Worm (Caenorhabditis elegans) whole organism, young adult: ENCODE measurements around the gene nprl-2.
A peak's percentile ranks its signal among the peaks of the same experiment; 100 is the strongest.

ENCODE experiments used
- F22D6.2 ChIP-seq: sonication (generic microtip); optimal IDR thresholded peaks from 2 replicates; lab custom pipeline; 2016; ENCODE audit warnings: mild to moderate bottlenecking, missing genetic modification characterization, missing compliant biosample characterization
- F33H1.4 ChIP-seq: fragments of 200-800 bp; sonication (Bioruptor generic); IDR thresholded peaks from 2 replicates; pipeline ENCODE4 v1.3.6; 2022; ENCODE audit warnings: missing genetic modification reagents, missing genetic modification characterization, missing compliant biosample characterization
- K11D2.4 ChIP-seq: fragments of 200-800 bp; sonication (Bioruptor generic); IDR thresholded peaks from 2 replicates; pipeline ENCODE4 v1.3.6; 2022; ENCODE audit warnings: missing genetic modification reagents, missing genetic modification characterization, missing compliant biosample characterization
- K12H6.12 ChIP-seq: fragments of 200-800 bp; sonication (Bioruptor generic); optimal IDR thresholded peaks from 2 replicates; lab custom pipeline; 2018; ENCODE audit warnings: mild to moderate bottlenecking, missing genetic modification characterization, missing compliant biosample characterization
- Y53G8AR.9 ChIP-seq: fragments of 200-800 bp; sonication (Bioruptor generic); conservative IDR thresholded peaks from 2 replicates; pipeline ENCODE4 v1.3.6; 2022; ENCODE audit warnings: missing genetic modification reagents, missing genetic modification characterization, missing compliant biosample characterization
- Y67H2A.10 ChIP-seq: fragments of 200-800 bp; sonication (Bioruptor generic); conservative IDR thresholded peaks from 2 replicates; pipeline ENCODE4 v1.3.6; 2022; ENCODE audit warnings: missing genetic modification reagents, missing genetic modification characterization, missing compliant biosample characterization
- Y79H2A.3 ChIP-seq: fragments of 200-800 bp; sonication (Bioruptor generic); conservative IDR thresholded peaks from 2 replicates; pipeline ENCODE4 v1.3.6; 2022; ENCODE audit warnings: missing genetic modification reagents, missing genetic modification characterization, missing compliant biosample characterization
- Y95B8A.8 ChIP-seq: fragments of 200-800 bp; sonication (Bioruptor generic); IDR thresholded peaks from 2 replicates; pipeline ENCODE4 v1.3.6; 2022; ENCODE audit warnings: missing genetic modification reagents, missing genetic modification characterization, missing compliant biosample characterization
- atf-7 ChIP-seq: sonication (generic microtip); optimal IDR thresholded peaks from 2 replicates; lab custom pipeline; 2017; ENCODE audit warnings: mild to moderate bottlenecking, missing genetic modification characterization, missing compliant biosample characterization
- athp-1 ChIP-seq: sonication (generic microtip); optimal IDR thresholded peaks from 2 replicates; lab custom pipeline; 2017; ENCODE audit warnings: mild to moderate bottlenecking, missing genetic modification characterization, missing compliant biosample characterization
- attf-5 ChIP-seq: fragments of 200-800 bp; sonication (Bioruptor generic); optimal IDR thresholded peaks from 2 replicates; lab custom pipeline; 2018; ENCODE audit warnings: mild to moderate bottlenecking, missing genetic modification characterization, missing compliant biosample characterization
- ccch-3 ChIP-seq: fragments of 200-800 bp; sonication (Bioruptor generic); optimal IDR thresholded peaks from 2 replicates; lab custom pipeline; 2018; ENCODE audit warnings: mild to moderate bottlenecking, missing genetic modification characterization, missing compliant biosample characterization
- ceh-91 ChIP-seq: fragments of 200-800 bp; sonication (Bioruptor generic); IDR thresholded peaks from 2 replicates; pipeline ENCODE4 v1.3.6; 2022; ENCODE audit warnings: missing genetic modification reagents, missing genetic modification characterization, missing compliant biosample characterization
- dox-1 ChIP-seq: fragments of 200-800 bp; sonication (Bioruptor generic); IDR thresholded peaks from 2 replicates; pipeline ENCODE4 v1.3.6; 2022; ENCODE audit warnings: missing genetic modification reagents, missing genetic modification characterization, missing compliant biosample characterization
- dpl-1 ChIP-seq: fragments of 150-350 bp; optimal IDR thresholded peaks from 2 replicates; lab custom pipeline; 2014; ENCODE audit warnings: missing biosample characterization, missing genetic modification reagents, missing genetic modification characterization
- efl-1 ChIP-seq: fragments of 150-350 bp; optimal IDR thresholded peaks from 2 replicates; lab custom pipeline; 2014; ENCODE audit warnings: missing biosample characterization, missing genetic modification reagents, missing genetic modification characterization
- egl-18 ChIP-seq: fragments of 200-800 bp; sonication (Bioruptor generic); IDR thresholded peaks from 2 replicates; pipeline ENCODE4 v1.3.6; 2022; ENCODE audit warnings: missing genetic modification reagents, missing genetic modification characterization, missing compliant biosample characterization
- egrh-3 ChIP-seq: fragments of 200-800 bp; sonication (Bioruptor generic); IDR thresholded peaks from 2 replicates; pipeline ENCODE4 v1.3.6; 2022; ENCODE audit warnings: missing genetic modification reagents, missing genetic modification characterization, missing compliant biosample characterization
- ekl-4 ChIP-seq: fragments of 200-800 bp; sonication (Bioruptor generic); IDR thresholded peaks from 2 replicates; pipeline ENCODE4 v1.3.6; 2022; ENCODE audit warnings: missing genetic modification reagents, missing genetic modification characterization, missing compliant biosample characterization
- ets-4 ChIP-seq: fragments of 200-800 bp; sonication (Bioruptor generic); optimal IDR thresholded peaks from 2 replicates; lab custom pipeline; 2018; ENCODE audit warnings: mild to moderate bottlenecking, missing genetic modification characterization, missing compliant biosample characterization
- fkh-3 ChIP-seq: sonication (generic microtip); optimal IDR thresholded peaks from 2 replicates; lab custom pipeline; 2016; ENCODE audit warnings: mild to moderate bottlenecking, missing genetic modification characterization, missing compliant biosample characterization
- him-1 ChIP-seq: sonication (generic microtip); optimal IDR thresholded peaks from 2 replicates; lab custom pipeline; 2016; ENCODE audit warnings: missing genotype, missing genetic modification reagents, missing genetic modification characterization, missing compliant biosample characterization
- hlh-12 ChIP-seq: sonication (generic microtip); optimal IDR thresholded peaks from 2 replicates; lab custom pipeline; 2016; ENCODE audit warnings: missing genetic modification characterization, missing compliant biosample characterization
- hlh-26 ChIP-seq: fragments of 200-800 bp; sonication (Bioruptor generic); conservative IDR thresholded peaks from 2 replicates; pipeline ENCODE4 v1.3.6; 2022; ENCODE audit warnings: missing genetic modification reagents, missing genetic modification characterization, missing compliant biosample characterization
- hsf-1 ChIP-seq: fragments of 200-800 bp; sonication (Bioruptor generic); IDR thresholded peaks from 2 replicates; pipeline ENCODE4 v1.3.6; 2022; ENCODE audit warnings: missing genetic modification reagents, missing genetic modification characterization, missing compliant biosample characterization
- let-526 ChIP-seq: fragments of 200-800 bp; sonication (Bioruptor generic); IDR thresholded peaks from 2 replicates; pipeline ENCODE4 v1.3.6; 2022; ENCODE audit warnings: missing genetic modification reagents, missing genetic modification characterization, missing compliant biosample characterization
- let-607 ChIP-seq, 2 experiments: fragments of 200-800 bp in 1 of 2; sonication (Bioruptor generic) in 1 of 2; sonication (generic microtip) in 1 of 2; optimal IDR thresholded peaks; 2 replicates each; lab custom pipeline; 2016 to 2018; ENCODE audit warnings: mild to moderate bottlenecking in 2 of 2, missing compliant biosample characterization in 2 of 2, missing genetic modification characterization in 2 of 2, moderate library complexity in 2 of 2, missing genotype in 1 of 2
- lin-35 ChIP-seq, 3 experiments: fragments of 150-350 bp in 2 of 3; sonication (generic microtip) in 1 of 3; optimal IDR thresholded peaks; 2 replicates each; lab custom pipeline; 2014 to 2018; ENCODE audit warnings: missing biosample characterization in 3 of 3, missing genetic modification characterization in 3 of 3, missing genetic modification reagents in 3 of 3
- lin-54 ChIP-seq: fragments of 200-800 bp; sonication (Bioruptor generic); optimal IDR thresholded peaks from 2 replicates; lab custom pipeline; 2018; ENCODE audit warnings: mild to moderate bottlenecking, missing genetic modification characterization, missing compliant biosample characterization
- lsy-27 ChIP-seq: sonication (generic microtip); optimal IDR thresholded peaks from 2 replicates; lab custom pipeline; 2017; ENCODE audit warnings: missing genetic modification characterization, mild to moderate bottlenecking, missing compliant biosample characterization, antibody characterized with exemption, missing genotype, borderline replicate concordance; ENCODE audit not compliant: insufficient read depth
- madf-10 ChIP-seq: sonication (generic microtip); optimal IDR thresholded peaks from 2 replicates; lab custom pipeline; 2016; ENCODE audit warnings: mild to moderate bottlenecking, missing genetic modification characterization, missing compliant biosample characterization
- madf-6 ChIP-seq: fragments of 200-800 bp; sonication (Bioruptor generic); IDR thresholded peaks from 2 replicates; pipeline ENCODE4 v1.3.6; 2022; ENCODE audit warnings: missing genetic modification reagents, missing genetic modification characterization, missing compliant biosample characterization
- mcd-1 ChIP-seq: fragments of 200-800 bp; sonication (Bioruptor generic); IDR thresholded peaks from 2 replicates; pipeline ENCODE4 v1.3.6; 2022; ENCODE audit warnings: missing genetic modification reagents, missing genetic modification characterization, missing compliant biosample characterization
- mel-28 ChIP-seq: sonication (generic microtip); optimal IDR thresholded peaks from 2 replicates; lab custom pipeline; 2016; ENCODE audit warnings: borderline replicate concordance, mild to moderate bottlenecking, missing genetic modification characterization, missing compliant biosample characterization
- nhr-179 ChIP-seq: sonication (generic microtip); optimal IDR thresholded peaks from 2 replicates; lab custom pipeline; 2016; ENCODE audit warnings: mild to moderate bottlenecking, missing genetic modification characterization, missing compliant biosample characterization
- nhr-27 ChIP-seq: fragments of 200-800 bp; sonication (Bioruptor generic); optimal IDR thresholded peaks from 2 replicates; lab custom pipeline; 2018; ENCODE audit warnings: mild to moderate bottlenecking, missing genetic modification characterization, moderate library complexity, missing compliant biosample characterization
- nhr-80 ChIP-seq: sonication (generic microtip); optimal IDR thresholded peaks from 2 replicates; lab custom pipeline; 2016; ENCODE audit warnings: missing genetic modification characterization, missing compliant biosample characterization
- nhr-90 ChIP-seq: sonication (generic microtip); optimal IDR thresholded peaks from 2 replicates; lab custom pipeline; 2016; ENCODE audit warnings: missing genotype, mild to moderate bottlenecking, missing genetic modification characterization, missing compliant biosample characterization
- pbrm-1 ChIP-seq: fragments of 200-800 bp; sonication (Bioruptor generic); IDR thresholded peaks from 2 replicates; pipeline ENCODE4 v1.3.6; 2022; ENCODE audit warnings: missing genetic modification reagents, missing genetic modification characterization, missing compliant biosample characterization
- pha-4 ChIP-seq: fragments of 150-350 bp; sonication (generic microtip); optimal IDR thresholded peaks from 2 replicates; lab custom pipeline; 2014; ENCODE audit warnings: missing biosample characterization, missing genetic modification reagents, missing genetic modification characterization
- repo-1 ChIP-seq: sonication (generic microtip); optimal IDR thresholded peaks from 2 replicates; lab custom pipeline; 2017; ENCODE audit warnings: mild to moderate bottlenecking, missing genetic modification characterization, missing compliant biosample characterization
- rpc-1 ChIP-seq, 2 experiments: fragments of 150-350 bp in 1 of 2; sonication (generic microtip) in 1 of 2; optimal IDR thresholded peaks; 2 replicates each; lab custom pipeline; 2014 to 2018; ENCODE audit warnings: missing biosample characterization in 1 of 2, missing genetic modification characterization in 1 of 2, missing genetic modification reagents in 1 of 2, missing genotype in 1 of 2
- snpc-1.3 ChIP-seq: sonication (generic microtip); optimal IDR thresholded peaks from 2 replicates; lab custom pipeline; 2017; ENCODE audit warnings: missing genetic modification characterization, mild to moderate bottlenecking, missing compliant biosample characterization, antibody characterized with exemption, moderate library complexity, missing genotype, missing genetic modification reagents; ENCODE audit not compliant: insufficient read depth
- tbp1 ChIP-seq: fragments of 200-800 bp; sonication (Bioruptor generic); optimal IDR thresholded peaks from 2 replicates; lab custom pipeline; 2018; ENCODE audit warnings: mild to moderate bottlenecking, missing genetic modification characterization, missing compliant biosample characterization
- ztf-28 ChIP-seq: fragments of 200-800 bp; sonication (Bioruptor generic); IDR thresholded peaks from 2 replicates; pipeline ENCODE4 v1.3.6; 2022; ENCODE audit warnings: missing genetic modification reagents, missing genetic modification characterization, missing compliant biosample characterization

nprl-2 gene

DNA sequence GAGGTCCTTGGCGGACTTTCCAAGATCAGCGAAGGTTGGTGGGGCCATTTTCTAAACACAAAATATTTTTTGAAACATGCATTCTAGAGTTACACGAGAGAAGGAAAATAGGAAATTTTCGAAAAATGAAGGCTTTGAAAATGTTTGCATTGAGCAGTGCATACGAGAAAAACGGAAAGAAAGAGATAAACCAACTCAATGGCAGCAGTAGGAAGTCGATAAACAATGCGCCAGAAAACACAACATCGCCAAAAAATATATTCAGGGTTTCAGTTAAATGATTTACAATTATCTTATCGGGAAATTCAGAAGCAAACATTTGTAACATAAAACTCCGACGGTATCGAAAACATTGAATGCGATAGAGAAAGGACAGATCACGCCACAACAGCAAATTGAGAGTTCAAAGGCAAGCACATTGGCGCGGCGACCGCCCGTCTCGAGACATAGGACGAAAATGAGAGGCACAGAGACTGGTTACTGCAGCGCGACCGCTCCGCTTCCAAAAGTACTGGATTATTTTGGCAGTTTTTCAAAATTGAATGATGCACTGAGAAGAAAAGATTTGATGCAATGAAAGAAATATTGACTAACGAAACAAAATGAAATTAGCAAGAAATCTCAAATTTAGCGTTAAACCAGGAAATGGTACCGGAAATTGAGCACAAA is 48.6 kb upstream of the nprl-2 start, which contains the start of the genes vdac-1 and R05G6.5 (continued):
- TF ChIP-seq nhr-179 (tag; lab: Kevin White, UChicago) (no peak), let-607 (tag; optimal IDR thresholded peaks at IDR 0.05; lab: Kevin White, UChicago) (peak; percentile 75 to 78), K12H6.12 (tag; lab: Kevin White, UChicago) (peak; percentile 51), ztf-28 (GFP tag; lab: Robert Waterston, UW) (no peak), mel-28 (tag; lab: Kevin White, UChicago) (no peak), ccch-3 (GFP tag; lab: Kevin White, UChicago) (no peak), attf-5 (GFP tag; lab: Kevin White, UChicago) (peak; percentile 80), fkh-3 (tag; lab: Kevin White, UChicago) (no peak), efl-1 (GFP tag; lab: Kevin White, UChicago) (no peak), nhr-80 (tag; lab: Kevin White, UChicago) (peak; percentile 97), mcd-1 (GFP tag; lab: Robert Waterston, UW) (peak; percentile 75), hlh-12 (tag; lab: Kevin White, UChicago) (no peak), K11D2.4 (GFP tag; lab: Robert Waterston, UW) (peak; percentile 54; the same call in 1 of the 2 replicates), ekl-4 (GFP tag; lab: Robert Waterston, UW) (peak; percentile 87), hsf-1 (0 out of 2 replicates have a peak, but pooled peaks have one; percentile 54), madf-6 (GFP tag; lab: Robert Waterston, UW) (peak; percentile 45; the same call in 1 of the 2 replicates), ceh-91 (GFP tag; lab: Robert Waterston, UW) (no peak), dpl-1 (GFP tag; lab: Kevin White, UChicago) (peak; percentile 16), madf-10 (peak; percentile 45), tbp1 (GFP tag; lab: Kevin White, UChicago) (peak; percentile 55), nhr-27 (tag; lab: Kevin White, UChicago) (no peak), egrh-3 (GFP tag; lab: Robert Waterston, UW) (0 out of 2 replicates have a peak, but pooled peaks have one; percentile 8), repo-1 (peak; percentile 45), Y53G8AR.9 (peak; percentile 86), pbrm-1 (GFP tag; lab: Robert Waterston, UW) (0 out of 2 replicates have a peak, but pooled peaks have one; percentile 55), atf-7 (tag; lab: Kevin White, UChicago) (peak; percentile 44), rpc-1 (optimal IDR thresholded peaks at IDR 0.05; lab: Kevin White, UChicago) (no peak), rpc-1 (tag; optimal IDR thresholded peaks at IDR 0.05; lab: Kevin White, UChicago) (no peak), Y67H2A.10 (GFP tag; lab: Robert Waterston, UW) (no peak; the same call in 1 of the 2 replicates), lin-35 (GFP tag; optimal IDR thresholded peaks at IDR 0.05; lab: Kevin White, UChicago) (peak in 1 of 3 experiments; percentile 73), nhr-90 (tag; lab: Kevin White, UChicago) (no peak), Y95B8A.8 (peak; percentile 76), athp-1 (peak; percentile 38), egl-18 (GFP tag; lab: Robert Waterston, UW) (no peak), dox-1 (peak; percentile 73)

DNA sequence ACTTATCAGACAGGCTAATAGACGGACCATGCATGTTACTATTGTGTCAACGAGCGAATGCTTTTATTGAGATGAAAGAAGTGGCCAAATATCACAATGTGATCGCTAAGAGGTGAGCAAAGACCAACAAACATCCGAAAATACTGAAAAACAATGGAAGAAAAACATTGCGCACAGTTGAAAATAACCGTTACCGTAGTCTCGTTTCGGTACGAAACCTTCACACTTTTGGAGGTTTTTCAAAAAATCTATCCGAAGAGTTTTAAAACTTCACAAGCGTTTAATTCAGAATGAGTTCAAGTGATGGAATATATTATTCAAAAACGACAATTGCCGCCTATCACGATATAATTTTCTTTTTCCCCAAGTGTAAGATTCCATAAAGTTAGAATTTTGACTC is 47.8 kb upstream of the nprl-2 start:
- TF ChIP-seq snpc-1.3, result no peak
- TF ChIP-seq nhr-27 (tag; lab: Kevin White, UChicago), result no peak
- no peak for TF ChIP-seq Y95B8A.8
- TF ChIP-seq lin-54, result peak; percentile 53
- no peak for TF ChIP-seq madf-10
- no peak for TF ChIP-seq pha-4
- TF ChIP-seq Y79H2A.3 (GFP tag; lab: Robert Waterston, UW), result no peak
- TF ChIP-seq ekl-4 (GFP tag; lab: Robert Waterston, UW), result no peak
- TF ChIP-seq him-1 (tag; lab: Kevin White, UChicago), result peak; percentile 16
- TF ChIP-seq hlh-12 (tag; lab: Kevin White, UChicago), result no peak
- TF ChIP-seq lsy-27, result no peak
- TF ChIP-seq ztf-28 (GFP tag; lab: Robert Waterston, UW), result no peak
- TF ChIP-seq F22D6.2, result no peak
- peak; percentile 40 for TF ChIP-seq dpl-1 (GFP tag; lab: Kevin White, UChicago)
- TF ChIP-seq ets-4 (GFP tag; lab: Kevin White, UChicago), result no peak
- TF ChIP-seq hlh-26 (GFP tag; lab: Robert Waterston, UW), result no peak
- TF ChIP-seq atf-7 (tag; lab: Kevin White, UChicago), result no peak
- TF ChIP-seq let-526 (GFP tag; lab: Robert Waterston, UW), result no peak
- TF ChIP-seq F33H1.4 (GFP tag; lab: Robert Waterston, UW), result peak; percentile 80
